Worm (Caenorhabditis elegans) whole organism, L4/young adult: ENCODE measurements around the gene tag-153.

Experiments
- W03F9.2 ChIP-seq: fragments of 150-350 bp; optimal IDR thresholded peaks from 2 replicates; lab custom pipeline; 2014; ENCODE audit warnings: missing biosample characterization, missing genetic modification characterization
- dao-5 ChIP-seq: sonication (generic microtip); optimal IDR thresholded peaks from 2 replicates; lab custom pipeline; 2016; ENCODE audit warnings: missing genotype, missing genetic modification characterization, moderate library complexity, missing compliant biosample characterization
- him-1 ChIP-seq: sonication (generic microtip); optimal IDR thresholded peaks from 2 replicates; lab custom pipeline; 2016; ENCODE audit warnings: missing genotype, missing genetic modification reagents, missing genetic modification characterization, missing compliant biosample characterization

DNA sequence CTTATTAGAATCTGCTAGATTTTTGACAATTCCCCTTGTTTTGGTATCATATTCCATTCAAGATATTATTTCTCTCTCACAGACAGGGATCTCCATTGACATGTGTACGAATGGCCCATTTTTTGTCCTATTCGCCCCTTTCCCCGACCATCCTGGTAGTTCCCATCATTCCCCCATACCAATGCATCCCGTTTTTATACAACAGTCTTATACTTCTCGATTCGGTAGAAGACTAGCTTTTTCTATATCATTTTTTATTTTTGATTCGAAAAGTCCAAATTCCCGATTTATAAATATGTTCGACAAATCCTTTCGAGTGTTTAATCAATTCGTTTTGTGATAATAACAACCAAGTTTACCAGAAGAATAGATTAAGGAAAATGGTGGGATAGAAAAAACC is 4.0 kb downstream of the tag-153 start:
- TF ChIP-seq dao-5 (tag; lab: Kevin White, UChicago) = peak; percentile 20
- TF ChIP-seq him-1 (tag; lab: Kevin White, UChicago) = no peak
- TF ChIP-seq W03F9.2 = no peak
